Fruit fly (Drosophila melanogaster) whole organism, adult: ENCODE results near the gene CG13675.

ENCODE experiments used
- CG11617 ChIP-seq: fragments of 200-800 bp; sonication (Bioruptor generic); optimal IDR thresholded peaks from 2 replicates; lab custom pipeline; 2017; ENCODE audit warnings: mild to moderate bottlenecking, missing biosample characterization, missing genetic modification reagents, missing genetic modification characterization
- CG12768 ChIP-seq: fragments of 200-800 bp; sonication (Bioruptor generic); optimal IDR thresholded peaks from 2 replicates; lab custom pipeline; 2017; ENCODE audit warnings: missing biosample characterization, missing genetic modification characterization, mild to moderate bottlenecking, moderate library complexity, missing genetic modification reagents
- CG14711 ChIP-seq: fragments of 200-800 bp; sonication (Bioruptor generic); optimal IDR thresholded peaks from 2 replicates; lab custom pipeline; 2018; ENCODE audit warnings: missing biosample characterization, mild to moderate bottlenecking, missing genetic modification characterization, moderate library complexity
- CG1620 ChIP-seq: fragments of 200-800 bp; sonication (Bioruptor generic); optimal IDR thresholded peaks from 2 replicates; lab custom pipeline; 2016; ENCODE audit warnings: missing biosample characterization, missing genetic modification characterization
- CG33017 ChIP-seq: fragments of 200-800 bp; sonication (Bioruptor generic); optimal IDR thresholded peaks from 2 replicates; lab custom pipeline; 2018; ENCODE audit warnings: missing biosample characterization, mild to moderate bottlenecking, missing genetic modification characterization, moderate library complexity
- CG5204 ChIP-seq: fragments of 200-800 bp; sonication (Bioruptor generic); optimal IDR thresholded peaks from 2 replicates; lab custom pipeline; 2016; ENCODE audit warnings: missing biosample characterization, missing genetic modification characterization
- CG7045 ChIP-seq: fragments of 200-800 bp; sonication (Bioruptor generic); optimal IDR thresholded peaks from 2 replicates; lab custom pipeline; 2017; ENCODE audit warnings: missing biosample characterization, mild to moderate bottlenecking, missing genetic modification characterization
- CG7101 ChIP-seq: fragments of 200-800 bp; sonication (Bioruptor generic); optimal IDR thresholded peaks from 2 replicates; lab custom pipeline; 2018; ENCODE audit warnings: missing biosample characterization, mild to moderate bottlenecking, missing genetic modification characterization, moderate library complexity
- Clk ChIP-seq: fragments of 200-800 bp; sonication (Bioruptor generic); optimal IDR thresholded peaks from 2 replicates; lab custom pipeline; 2017; ENCODE audit warnings: missing biosample characterization, missing genetic modification characterization
- Crg-1 ChIP-seq: fragments of 200-800 bp; sonication (Bioruptor generic); optimal IDR thresholded peaks from 2 replicates; lab custom pipeline; 2016; ENCODE audit warnings: missing biosample characterization, missing genetic modification characterization
- Hr96 ChIP-seq: fragments of 200-800 bp; sonication (Bioruptor generic); optimal IDR thresholded peaks from 2 replicates; lab custom pipeline; 2016; ENCODE audit warnings: missing biosample characterization, missing genetic modification characterization
- Mnt ChIP-seq: fragments of 200-800 bp; sonication (Bioruptor generic); optimal IDR thresholded peaks from 2 replicates; lab custom pipeline; 2016; ENCODE audit warnings: missing biosample characterization, mild to moderate bottlenecking, missing genetic modification characterization
- bab1 ChIP-seq: fragments of 200-800 bp; sonication (Bioruptor generic); optimal IDR thresholded peaks from 3 replicates; lab custom pipeline; 2019; ENCODE audit warnings: missing biosample characterization, mild to moderate bottlenecking, missing genetic modification characterization, moderate library complexity
- cic ChIP-seq: fragments of 200-800 bp; sonication (Bioruptor generic); optimal IDR thresholded peaks from 2 replicates; lab custom pipeline; 2017; ENCODE audit warnings: missing biosample characterization, mild to moderate bottlenecking, missing genetic modification characterization, moderate library complexity
- cnc ChIP-seq, 2 experiments: fragments of >200 bp; optimal IDR thresholded peaks; 2 replicates each; lab custom pipeline; 2017
- kay ChIP-seq: fragments of 200-800 bp; sonication (Bioruptor generic); peaks from one replicate; lab custom pipeline; 2016; ENCODE audit warnings: missing biosample characterization, missing genetic modification characterization, borderline replicate concordance
- ovo ChIP-seq: fragments of 200-800 bp; sonication (Bioruptor generic); optimal IDR thresholded peaks from 2 replicates; lab custom pipeline; 2016; ENCODE audit warnings: missing biosample characterization, missing genetic modification characterization
- pad ChIP-seq: fragments of 200-800 bp; sonication (Bioruptor generic); optimal IDR thresholded peaks from 3 replicates; lab custom pipeline; 2017; ENCODE audit warnings: missing biosample characterization, missing genetic modification characterization, mild to moderate bottlenecking, moderate library complexity, missing genetic modification reagents
- tj ChIP-seq: fragments of 200-800 bp; sonication (Bioruptor generic); optimal IDR thresholded peaks from 3 replicates; lab custom pipeline; 2017; ENCODE audit warnings: missing biosample characterization, mild to moderate bottlenecking, missing genetic modification characterization, moderate library complexity
- toe ChIP-seq: fragments of 200-800 bp; sonication (Bioruptor generic); optimal IDR thresholded peaks from 2 replicates; lab custom pipeline; 2016; ENCODE audit warnings: missing biosample characterization, missing genetic modification characterization

The CG13675 gene

dm6 chr3L:8165436-8165835 is at the start of gene CG13675:
Gene CG13675 (minus strand): TSS chr3L:8165518.
- TF ChIP-seq kay (GFP tag; lab: Kevin White, UChicago) (no peak), Crg-1 (GFP tag; lab: Kevin White, UChicago) (no peak), bab1 (GFP tag; lab: Kevin White, UChicago) (no peak), CG33017 (tag; lab: Kevin White, UChicago) (no peak), cnc (optimal IDR thresholded peaks at IDR 0.05; lab: Kevin White, UChicago) (no peak), CG5204 (no peak), ovo (GFP tag; lab: Kevin White, UChicago) (no peak), toe (GFP tag; lab: Kevin White, UChicago) (no peak)

dm6 chr3L:8214980-8215379 is 49.7 kb upstream of the CG13675 start, which contains the start of gene CG8012:
Gene CG8012 (plus strand): TSS chr3L:8215280.
- TF ChIP-seq CG1620 (GFP tag; lab: Kevin White, UChicago) (no peak), CG33017 (tag; lab: Kevin White, UChicago) (no peak), CG7045 (no peak), toe (GFP tag; lab: Kevin White, UChicago) (no peak), ovo (GFP tag; lab: Kevin White, UChicago) (no peak), CG12768 (GFP tag; lab: Kevin White, UChicago) (no peak), Clk (GFP tag; lab: Kevin White, UChicago) (no peak), kay (GFP tag; lab: Kevin White, UChicago) (no peak), Crg-1 (GFP tag; lab: Kevin White, UChicago) (no peak), CG11617 (GFP tag; lab: Kevin White, UChicago) (no peak), CG5204 (no peak), pad (no peak)

DNA sequence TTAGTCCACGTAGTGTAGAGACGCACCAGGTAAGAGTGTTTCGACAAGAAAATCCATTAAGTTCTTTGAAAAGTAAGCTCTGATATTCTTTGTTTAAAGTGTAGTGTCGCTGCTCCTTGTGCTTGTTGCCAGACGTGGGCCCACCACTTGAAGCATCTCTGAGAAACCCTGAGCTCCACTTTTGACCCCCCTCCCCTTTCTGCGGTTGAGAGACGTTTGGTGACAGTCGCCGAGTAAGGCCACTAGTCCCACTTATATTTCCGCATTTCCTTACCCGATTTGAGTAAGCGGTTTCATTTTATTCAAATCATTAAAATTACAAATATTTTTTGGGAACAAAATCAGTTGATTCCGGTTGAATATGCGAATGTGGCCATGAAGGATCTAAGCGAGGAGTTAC is 46.3 kb upstream of the CG13675 start, which contains the start of gene CG8006:
TSS of gene CG8006 (plus strand) at position 301 of the 400 bp plus-strand sequence.
- no peak for TF ChIP-seq Mnt (GFP tag; lab: Kevin White, UChicago)
- TF ChIP-seq CG11617 (GFP tag; lab: Kevin White, UChicago): no peak
- no peak for TF ChIP-seq cic (GFP tag; lab: Kevin White, UChicago)

dm6 chr3L:8210596-8210995 is 45.3 kb upstream of the CG13675 start, which contains the start of gene tut:
Gene tut (minus strand): TSS chr3L:8210743.
- no peak for TF ChIP-seq bab1 (GFP tag; lab: Kevin White, UChicago)
- TF ChIP-seq CG33017 (tag; lab: Kevin White, UChicago): no peak
- no peak for TF ChIP-seq CG7101
- TF ChIP-seq CG12768 (GFP tag; lab: Kevin White, UChicago): no peak
- TF ChIP-seq pad: no peak
- no peak for TF ChIP-seq CG14711 (tag; lab: Kevin White, UChicago)
- no peak for TF ChIP-seq CG11617 (GFP tag; lab: Kevin White, UChicago)
- TF ChIP-seq toe (GFP tag; lab: Kevin White, UChicago): no peak

- no peak for TF ChIP-seq CG1620 (GFP tag; lab: Kevin White, UChicago)
- no peak for TF ChIP-seq Hr96
- TF ChIP-seq CG11617 (GFP tag; lab: Kevin White, UChicago): no peak
- TF ChIP-seq Mnt (GFP tag; lab: Kevin White, UChicago): no peak
- TF ChIP-seq pad: no peak
- no peak for TF ChIP-seq Clk (GFP tag; lab: Kevin White, UChicago)
- TF ChIP-seq CG7101: no peak
- no peak for TF ChIP-seq toe (GFP tag; lab: Kevin White, UChicago)
- no peak for TF ChIP-seq CG5204
- TF ChIP-seq kay (GFP tag; lab: Kevin White, UChicago): no peak
- no peak for TF ChIP-seq CG33017 (tag; lab: Kevin White, UChicago)
- no peak for TF ChIP-seq CG7045
- TF ChIP-seq ovo (GFP tag; lab: Kevin White, UChicago): no peak
- TF ChIP-seq bab1 (GFP tag; lab: Kevin White, UChicago): no peak
- no peak for TF ChIP-seq cnc (optimal IDR thresholded peaks at IDR 0.05; lab: Kevin White, UChicago)
- no peak for TF ChIP-seq cic (GFP tag; lab: Kevin White, UChicago)
Measured at dm6 chr3L:8202317-8202842, 37.1 kb upstream of the CG13675 start, which contains the start of the genes CG7366 and CG13679. Gene CG7366 (minus strand): TSS chr3L:8202417. Gene CG13679 (plus strand): TSS chr3L:8202792.

dm6 chr3L:8197779-8198279 is 32.5 kb upstream of the CG13675 start, which contains the start of the genes UbcE2M and Dhps:
Gene UbcE2M (minus strand): TSS chr3L:8197987.
Gene Dhps (plus strand): TSS chr3L:8198207.
- TF ChIP-seq cnc (optimal IDR thresholded peaks at IDR 0.05; lab: Kevin White, UChicago) (no peak), CG14711 (tag; lab: Kevin White, UChicago) (peak; percentile 79), toe (GFP tag; lab: Kevin White, UChicago) (peak; percentile 75), Crg-1 (GFP tag; lab: Kevin White, UChicago) (peak; percentile 69), CG5204 (no peak), CG11617 (GFP tag; lab: Kevin White, UChicago) (peak; percentile 86), CG1620 (GFP tag; lab: Kevin White, UChicago) (peak; percentile 71), CG12768 (GFP tag; lab: Kevin White, UChicago) (peak; percentile 89), CG33017 (tag; lab: Kevin White, UChicago) (peak; percentile 65), pad (peak; percentile 77), cic (GFP tag; lab: Kevin White, UChicago) (peak; percentile 3), CG7101 (peak; percentile 86), Hr96 (no peak), Clk (GFP tag; lab: Kevin White, UChicago) (peak; percentile 78), CG7045 (peak; percentile 92), bab1 (GFP tag; lab: Kevin White, UChicago) (peak; percentile 75), tj (GFP tag; lab: Kevin White, UChicago) (peak; percentile 62), Mnt (GFP tag; lab: Kevin White, UChicago) (peak; percentile 87), ovo (GFP tag; lab: Kevin White, UChicago) (peak; percentile 78), kay (GFP tag; lab: Kevin White, UChicago) (no peak)
